Worm (Caenorhabditis elegans) whole organism, L3 larva: ENCODE data around the gene B0250.5.

Source experiments
- ceh-28 ChIP-seq: fragments of 150-350 bp; optimal IDR thresholded peaks from 2 replicates; lab custom pipeline; 2014; ENCODE audit warnings: missing biosample characterization, missing genetic modification reagents, missing genetic modification characterization
- ceh-82 ChIP-seq: fragments of 150-350 bp; optimal IDR thresholded peaks from 2 replicates; lab custom pipeline; 2014; ENCODE audit warnings: missing biosample characterization, missing genetic modification characterization
- ceh-9 ChIP-seq: sonication (generic microtip); optimal IDR thresholded peaks from 2 replicates; lab custom pipeline; 2018; ENCODE audit warnings: missing biosample characterization, missing genetic modification characterization
- egl-27 ChIP-seq: sonication (generic microtip); optimal IDR thresholded peaks from 4 replicates; lab custom pipeline; 2017; ENCODE audit warnings: missing biosample characterization, missing genetic modification reagents, missing genetic modification characterization
- jun-1 ChIP-seq: fragments of 150-350 bp; optimal IDR thresholded peaks from 2 replicates; lab custom pipeline; 2014; ENCODE audit warnings: missing biosample characterization, missing genetic modification reagents, missing genetic modification characterization
- lin-39 ChIP-seq: fragments of 150-350 bp; optimal IDR thresholded peaks from 2 replicates; lab custom pipeline; 2018; ENCODE audit warnings: missing biosample characterization, missing genetic modification reagents, missing genetic modification characterization
- mdl-1 ChIP-seq: fragments of 150-350 bp; optimal IDR thresholded peaks from 2 replicates; lab custom pipeline; 2014; ENCODE audit warnings: missing biosample characterization, missing genetic modification characterization
- nhr-237 ChIP-seq: fragments of 150-350 bp; optimal IDR thresholded peaks from 2 replicates; lab custom pipeline; 2014; ENCODE audit warnings: missing biosample characterization, missing genetic modification characterization
- nhr-77 ChIP-seq: fragments of 150-350 bp; optimal IDR thresholded peaks from 2 replicates; lab custom pipeline; 2014; ENCODE audit warnings: missing biosample characterization, missing genetic modification characterization
- pha-4 ChIP-seq: fragments of 150-350 bp; optimal IDR thresholded peaks from 2 replicates; lab custom pipeline; 2014; ENCODE audit warnings: missing biosample characterization, missing genetic modification reagents, missing genetic modification characterization
- snpc-4 ChIP-seq: fragments of 150-350 bp; optimal IDR thresholded peaks from 2 replicates; lab custom pipeline; 2014; ENCODE audit warnings: missing biosample characterization, missing genetic modification characterization
- unc-62 ChIP-seq: fragments of 150-350 bp; sonication (generic microtip); optimal IDR thresholded peaks from 4 replicates; lab custom pipeline; 2014; ENCODE audit warnings: missing biosample characterization, missing genetic modification reagents, missing genetic modification characterization
- zag-1 ChIP-seq: fragments of 150-350 bp; optimal IDR thresholded peaks from 2 replicates; lab custom pipeline; 2014; ENCODE audit warnings: missing biosample characterization, missing genetic modification characterization
- ztf-11 ChIP-seq: fragments of 150-350 bp; optimal IDR thresholded peaks from 2 replicates; lab custom pipeline; 2014; ENCODE audit warnings: missing biosample characterization, missing genetic modification characterization

DNA sequence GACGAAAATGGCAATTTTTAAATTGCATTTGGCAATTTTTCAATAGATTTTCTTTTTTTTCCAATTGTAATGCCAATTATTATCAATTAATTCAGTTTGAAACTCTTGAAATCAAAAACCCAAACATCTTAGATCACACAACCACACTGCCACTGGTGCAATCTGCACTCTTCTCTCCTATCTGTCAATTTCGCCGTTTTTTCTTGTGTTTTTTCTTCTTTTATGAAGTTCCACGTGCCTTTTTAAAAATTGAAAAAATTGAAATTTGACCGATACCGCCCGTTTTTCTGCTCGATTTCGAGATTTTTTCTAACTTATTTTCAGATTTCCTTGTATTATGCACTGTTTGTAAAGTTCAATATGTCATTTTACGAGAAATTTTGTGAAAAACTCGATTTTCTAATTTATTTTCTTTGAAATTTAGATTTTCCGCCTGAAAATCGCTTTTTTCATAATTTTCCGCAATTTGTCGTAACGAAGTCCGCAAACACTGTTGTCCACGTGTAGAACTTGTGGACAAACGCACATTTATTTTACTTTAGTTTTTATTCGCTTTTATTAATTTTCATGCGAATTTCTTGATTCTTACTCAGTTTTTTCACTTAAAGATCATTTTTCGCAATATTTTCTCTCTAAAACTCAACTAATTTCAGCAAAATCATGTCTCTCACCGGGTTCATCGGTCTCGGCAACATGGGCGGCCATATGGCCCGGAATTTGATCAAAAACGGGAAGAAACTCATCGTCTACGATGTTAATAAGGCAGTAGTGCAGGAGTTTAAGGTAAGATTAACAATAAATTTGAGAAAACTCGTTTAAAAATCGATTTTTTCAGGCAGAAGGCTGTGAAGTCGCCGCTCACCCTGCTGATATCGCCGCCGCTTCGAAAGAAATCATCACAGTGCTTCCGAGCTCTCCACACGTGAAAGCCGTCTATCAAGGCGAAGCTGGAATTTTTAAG lies at the start of gene B0250.5:
- TF ChIP-seq jun-1 (tag; lab: Kevin White, UChicago) (no peak), nhr-237 (tag; lab: Kevin White, UChicago) (no peak), ceh-82 (tag; lab: Kevin White, UChicago) (no peak), zag-1 (tag; lab: Kevin White, UChicago) (no peak), unc-62 (no peak), pha-4 (peak; percentile 21), nhr-77 (no peak), egl-27 (no peak), ceh-28 (no peak), snpc-4 (tag; lab: Kevin White, UChicago) (no peak), lin-39 (tag; lab: Kevin White, UChicago) (no peak), ztf-11 (tag; lab: Kevin White, UChicago) (no peak), ceh-9 (tag; lab: Kevin White, UChicago) (no peak), mdl-1 (tag; lab: Kevin White, UChicago) (no peak)
